Worm (Caenorhabditis elegans) whole organism, L4 larva: ENCODE measurements around the gene C05A2.4.

Source experiments
- D1046.2 ChIP-seq: fragments of 200-800 bp; sonication (Bioruptor generic); IDR thresholded peaks from 2 replicates; pipeline ENCODE4 v1.3.6; 2022; ENCODE audit warnings: missing genetic modification characterization, missing compliant biosample characterization
- F26F4.8 ChIP-seq: fragments of 200-800 bp; sonication (Bioruptor generic); conservative IDR thresholded peaks from 2 replicates; pipeline ENCODE4 v1.3.6; 2022; ENCODE audit warnings: missing genetic modification characterization, missing compliant biosample characterization
- T20F7.1 ChIP-seq: fragments of 200-800 bp; sonication (Bioruptor generic); optimal IDR thresholded peaks from 2 replicates; lab custom pipeline; 2018; ENCODE audit warnings: mild to moderate bottlenecking, missing genetic modification characterization, missing compliant biosample characterization
- T26A8.4 ChIP-seq: fragments of 200-800 bp; sonication (Bioruptor generic); IDR thresholded peaks from 2 replicates; pipeline ENCODE4 v1.3.6; 2022; ENCODE audit warnings: missing genetic modification characterization, missing compliant biosample characterization
- Y105C5A.15 ChIP-seq: fragments of 200-800 bp; sonication (Bioruptor generic); IDR thresholded peaks from 2 replicates; pipeline ENCODE4 v1.3.6; 2022; ENCODE audit warnings: missing genetic modification characterization, missing compliant biosample characterization
- Y48G9A.11 ChIP-seq: fragments of 200-800 bp; sonication (Bioruptor generic); IDR thresholded peaks from 2 replicates; pipeline ENCODE4 v1.3.6; 2022; ENCODE audit warnings: missing genetic modification reagents, missing genetic modification characterization, missing compliant biosample characterization
- ZK337.2 ChIP-seq: fragments of 200-800 bp; sonication (Bioruptor generic); IDR thresholded peaks from 2 replicates; pipeline ENCODE4 v1.3.6; 2022; ENCODE audit warnings: missing genetic modification reagents, missing genetic modification characterization, missing compliant biosample characterization
- ama-1 ChIP-seq: fragments of 150-350 bp; optimal IDR thresholded peaks from 2 replicates; lab custom pipeline; 2014; ENCODE audit warnings: inconsistent platforms, mixed read lengths
- arid-1 ChIP-seq: fragments of 200-800 bp; sonication (Bioruptor generic); conservative IDR thresholded peaks from 2 replicates; pipeline ENCODE4 v1.3.6; 2022; ENCODE audit warnings: missing genetic modification reagents, missing genetic modification characterization, missing compliant biosample characterization
- ceh-28 ChIP-seq: fragments of 150-350 bp; optimal IDR thresholded peaks from 2 replicates; lab custom pipeline; 2014; ENCODE audit warnings: missing biosample characterization, missing genetic modification reagents, missing genetic modification characterization
- ceh-32 ChIP-seq: sonication (generic microtip); optimal IDR thresholded peaks from 2 replicates; lab custom pipeline; 2016; ENCODE audit warnings: mild to moderate bottlenecking, missing genetic modification characterization, missing compliant biosample characterization; ENCODE audit not compliant: poor library complexity
- ceh-62 ChIP-seq: sonication (generic microtip); optimal IDR thresholded peaks from 2 replicates; lab custom pipeline; 2017; ENCODE audit warnings: missing biosample characterization, missing genetic modification characterization
- ceh-82 ChIP-seq: sonication (generic microtip); optimal IDR thresholded peaks from 2 replicates; lab custom pipeline; 2017; ENCODE audit warnings: missing biosample characterization, missing genetic modification characterization
- cey-2 ChIP-seq: sonication (generic microtip); optimal IDR thresholded peaks from 3 replicates; lab custom pipeline; 2017; ENCODE audit warnings: missing genetic modification characterization, mild to moderate bottlenecking, missing compliant biosample characterization, antibody characterized with exemption, borderline replicate concordance; ENCODE audit not compliant: insufficient read depth
- daf-19 ChIP-seq: fragments of 200-800 bp; sonication (Bioruptor generic); conservative IDR thresholded peaks from 2 replicates; pipeline ENCODE4 v1.3.6; 2022; ENCODE audit warnings: missing genetic modification characterization, missing compliant biosample characterization
- daf-8 ChIP-seq: fragments of 200-800 bp; sonication (Bioruptor generic); IDR thresholded peaks from 2 replicates; pipeline ENCODE4 v1.3.6; 2022; ENCODE audit warnings: missing genetic modification characterization, missing compliant biosample characterization
- dpl-1 ChIP-seq: fragments of 150-350 bp; optimal IDR thresholded peaks from 2 replicates; lab custom pipeline; 2014; ENCODE audit warnings: missing biosample characterization, missing genetic modification reagents, missing genetic modification characterization
- egl-27 ChIP-seq: sonication (generic microtip); optimal IDR thresholded peaks from 3 replicates; lab custom pipeline; 2017; ENCODE audit warnings: missing biosample characterization, missing genetic modification reagents, missing genetic modification characterization
- egl-43 ChIP-seq: fragments of 200-800 bp; sonication (Bioruptor generic); IDR thresholded peaks from 2 replicates; pipeline ENCODE4 v1.3.6; 2022; ENCODE audit warnings: missing genetic modification reagents, missing genetic modification characterization, missing compliant biosample characterization
- fkh-10 ChIP-seq: fragments of 150-350 bp; optimal IDR thresholded peaks from 2 replicates; lab custom pipeline; 2014; ENCODE audit warnings: missing biosample characterization, missing genetic modification reagents, missing genetic modification characterization
- fos-1 ChIP-seq: fragments of 150-350 bp; optimal IDR thresholded peaks from 2 replicates; lab custom pipeline; 2014; ENCODE audit warnings: missing biosample characterization, missing genetic modification characterization
- hif-1 ChIP-seq, 2 experiments: sonication (generic microtip); optimal IDR thresholded peaks; 2 replicates each; lab custom pipeline; 2016 to 2017; ENCODE audit warnings: missing compliant biosample characterization in 2 of 2, missing genetic modification characterization in 2 of 2, missing genetic modification reagents in 2 of 2, missing genotype in 2 of 2, mild to moderate bottlenecking in 1 of 2
- hlh-11 ChIP-seq: fragments of 200-800 bp; sonication (Bioruptor generic); optimal IDR thresholded peaks from 2 replicates; lab custom pipeline; 2018; ENCODE audit warnings: mild to moderate bottlenecking, missing genetic modification characterization, missing compliant biosample characterization
- hlh-30 ChIP-seq: sonication (generic microtip); optimal IDR thresholded peaks from 2 replicates; lab custom pipeline; 2017; ENCODE audit warnings: antibody characterized with exemption, mild to moderate bottlenecking, missing genetic modification characterization, missing compliant biosample characterization; ENCODE audit not compliant: insufficient read depth
- hmg-1.1 ChIP-seq: fragments of 200-800 bp; sonication (Bioruptor generic); IDR thresholded peaks from 2 replicates; pipeline ENCODE4 v1.3.6; 2022; ENCODE audit warnings: missing genetic modification reagents, missing genetic modification characterization, missing compliant biosample characterization
- lim-7 ChIP-seq: fragments of 200-800 bp; sonication (Bioruptor generic); IDR thresholded peaks from 2 replicates; pipeline ENCODE4 v1.3.6; 2022; ENCODE audit warnings: missing genetic modification characterization, missing compliant biosample characterization
- lin-1 ChIP-seq: fragments of 200-800 bp; sonication (Bioruptor generic); IDR thresholded peaks from 2 replicates; pipeline ENCODE4 v1.3.6; 2022; ENCODE audit warnings: missing genetic modification reagents, missing genetic modification characterization, missing compliant biosample characterization
- lin-15B ChIP-seq: fragments of 150-350 bp; sonication (generic microtip); optimal IDR thresholded peaks from 3 replicates; lab custom pipeline; 2014; ENCODE audit warnings: missing biosample characterization, missing genetic modification characterization
- madf-9 ChIP-seq: fragments of 200-800 bp; sonication (Bioruptor generic); conservative IDR thresholded peaks from 2 replicates; pipeline ENCODE4 v1.3.6; 2022; ENCODE audit warnings: missing genetic modification reagents, missing genetic modification characterization, missing compliant biosample characterization
- mdl-1 ChIP-seq, 2 experiments: fragments of 150-350 bp in 1 of 2; sonication (generic microtip) in 1 of 2; optimal IDR thresholded peaks; 2 replicates each; lab custom pipeline; 2014 to 2017; ENCODE audit warnings: missing biosample characterization in 2 of 2, missing genetic modification characterization in 2 of 2
- mdt-29 ChIP-seq: fragments of 200-800 bp; sonication (Bioruptor generic); IDR thresholded peaks from 2 replicates; pipeline ENCODE4 v1.3.6; 2022; ENCODE audit warnings: missing genetic modification reagents, missing genetic modification characterization, missing compliant biosample characterization
- mes-2 ChIP-seq: sonication (generic microtip); optimal IDR thresholded peaks from 2 replicates; lab custom pipeline; 2016; ENCODE audit warnings: missing genotype, mild to moderate bottlenecking, missing genetic modification characterization, missing compliant biosample characterization; ENCODE audit not compliant: poor library complexity, severe bottlenecking
- nhr-102 ChIP-seq: sonication (generic microtip); optimal IDR thresholded peaks from 2 replicates; lab custom pipeline; 2016; ENCODE audit warnings: mild to moderate bottlenecking, missing genetic modification characterization, moderate library complexity, missing compliant biosample characterization
- nhr-237 ChIP-seq: sonication (generic microtip); optimal IDR thresholded peaks from 2 replicates; lab custom pipeline; 2017; ENCODE audit warnings: missing biosample characterization, missing genetic modification characterization
- nhr-41 ChIP-seq: fragments of 200-800 bp; sonication (Bioruptor generic); IDR thresholded peaks from 2 replicates; pipeline ENCODE4 v1.3.6; 2022; ENCODE audit warnings: missing genetic modification reagents, missing genetic modification characterization, missing compliant biosample characterization
- nhr-77 ChIP-seq: fragments of 150-350 bp; optimal IDR thresholded peaks from 2 replicates; lab custom pipeline; 2014; ENCODE audit warnings: missing biosample characterization, missing genetic modification characterization
- php-3 ChIP-seq: fragments of 200-800 bp; sonication (Bioruptor generic); IDR thresholded peaks from 2 replicates; pipeline ENCODE4 v1.3.6; 2022; ENCODE audit warnings: missing genetic modification reagents, missing genetic modification characterization, missing compliant biosample characterization
- saeg-2 ChIP-seq: fragments of 200-800 bp; sonication (Bioruptor generic); IDR thresholded peaks from 2 replicates; pipeline ENCODE4 v1.3.6; 2022; ENCODE audit warnings: missing genetic modification reagents, missing genetic modification characterization, missing compliant biosample characterization
- set-16 ChIP-seq: fragments of 200-800 bp; sonication (Bioruptor generic); IDR thresholded peaks from 2 replicates; pipeline ENCODE4 v1.3.6; 2022; ENCODE audit warnings: missing genetic modification reagents, missing genetic modification characterization, missing compliant biosample characterization
- spr-1 ChIP-seq: sonication (generic microtip); optimal IDR thresholded peaks from 2 replicates; lab custom pipeline; 2016; ENCODE audit warnings: mild to moderate bottlenecking, missing genetic modification characterization, missing compliant biosample characterization
- spr-3 ChIP-seq: fragments of 200-800 bp; sonication (Bioruptor generic); optimal IDR thresholded peaks from 2 replicates; lab custom pipeline; 2018; ENCODE audit warnings: mild to moderate bottlenecking, missing genetic modification characterization, missing compliant biosample characterization
- tra-1 ChIP-seq: fragments of 200-800 bp; sonication (Bioruptor generic); IDR thresholded peaks from 2 replicates; pipeline ENCODE4 v1.3.6; 2022; ENCODE audit warnings: missing genetic modification reagents, missing genetic modification characterization, missing compliant biosample characterization
- unc-130 ChIP-seq: sonication (generic microtip); optimal IDR thresholded peaks from 2 replicates; lab custom pipeline; 2016; ENCODE audit warnings: missing genetic modification reagents, missing genetic modification characterization, missing compliant biosample characterization
- zip-11 ChIP-seq: fragments of 200-800 bp; sonication (Bioruptor generic); IDR thresholded peaks from 2 replicates; pipeline ENCODE4 v1.3.6; 2022; ENCODE audit warnings: missing genetic modification characterization, missing compliant biosample characterization
- zip-2 ChIP-seq: fragments of 150-350 bp; optimal IDR thresholded peaks from 2 replicates; lab custom pipeline; 2014; ENCODE audit warnings: missing biosample characterization, missing genetic modification characterization
- ztf-11 ChIP-seq: fragments of 150-350 bp; optimal IDR thresholded peaks from 2 replicates; lab custom pipeline; 2014; ENCODE audit warnings: missing biosample characterization, missing genetic modification characterization

The C05A2.4 gene

DNA sequence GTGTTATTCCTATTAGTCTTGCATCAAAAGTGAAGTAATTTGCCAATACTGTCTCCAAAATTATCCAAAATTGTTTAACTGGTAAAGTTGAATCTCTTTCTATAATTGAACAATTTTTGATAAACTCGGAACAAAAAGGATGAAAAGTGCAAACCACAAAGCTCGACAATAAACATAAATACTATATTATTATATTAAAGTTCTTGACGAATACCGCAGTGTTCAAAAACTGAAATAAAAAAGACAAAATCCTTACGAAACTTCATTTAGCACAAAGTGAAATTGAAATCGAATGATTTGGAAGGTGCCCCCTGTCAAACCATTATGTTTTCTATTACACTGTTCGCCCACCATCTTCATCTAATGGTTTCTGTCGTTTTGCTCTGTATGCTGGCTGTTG, 46.1 kb downstream of the C05A2.4 start, which contains the start of gene ZC302.3:
Gene ZC302.3, minus strand, starts transcription at position 101 of the 400 bp plus-strand sequence.
- TF ChIP-seq hlh-11 (tag; lab: Kevin White, UChicago) (no peak), egl-27 (tag; lab: Kevin White, UChicago) (no peak), daf-19 (GFP tag; lab: Robert Waterston, UW) (no peak), hlh-30 (tag; lab: Kevin White, UChicago) (no peak), nhr-237 (tag; lab: Kevin White, UChicago) (no peak), mes-2 (tag; lab: Kevin White, UChicago) (no peak), madf-9 (GFP tag; lab: Robert Waterston, UW) (no peak), arid-1 (GFP tag; lab: Robert Waterston, UW) (no peak), spr-3 (no peak), egl-43 (GFP tag; lab: Robert Waterston, UW) (no peak), lin-15B (no peak), set-16 (no peak), tra-1 (GFP tag; lab: Robert Waterston, UW) (no peak), mdt-29 (no peak), fkh-10 (GFP tag; lab: Kevin White, UChicago) (no peak), hif-1 (tag; optimal IDR thresholded peaks at IDR 0.05; lab: Kevin White, UChicago) (no peak), saeg-2 (GFP tag; lab: Robert Waterston, UW) (no peak), ceh-28 (tag; lab: Kevin White, UChicago) (no peak), ztf-11 (no peak)
- TF ChIP-seq, all 104 proteins: peak for 0

DNA sequence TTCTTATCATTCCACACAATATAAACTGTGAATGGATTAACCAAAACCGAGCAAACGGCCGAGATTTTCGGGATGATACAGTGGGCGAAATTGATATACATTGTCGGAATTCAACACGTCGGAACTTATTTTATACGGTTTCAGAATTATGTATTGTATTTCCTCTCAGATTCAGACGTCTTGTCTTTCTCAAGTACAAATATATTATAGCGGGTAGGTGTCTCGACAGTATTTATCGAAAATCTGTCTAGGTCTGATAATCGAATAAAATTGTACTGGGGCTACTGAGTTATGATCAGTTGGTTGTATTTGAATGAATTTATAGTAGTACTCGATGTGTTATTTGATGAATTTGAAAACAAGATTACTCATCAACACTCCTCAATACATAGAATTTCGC, 48.4 kb downstream of the C05A2.4 start, which contains the start of gene srj-22:
Gene srj-22, minus strand, starts transcription at position 101 of the 400 bp plus-strand sequence.
- no peak for TF ChIP-seq ceh-82 (tag; lab: Kevin White, UChicago)
- no peak for TF ChIP-seq ama-1 (lab: Kevin White, UChicago)
- TF ChIP-seq nhr-77 (tag; lab: Kevin White, UChicago): no peak
- no peak for TF ChIP-seq D1046.2 (GFP tag; lab: Robert Waterston, UW)
- TF ChIP-seq lim-7 (GFP tag; lab: Robert Waterston, UW): no peak
- TF ChIP-seq lin-1 (GFP tag; lab: Robert Waterston, UW): no peak
- no peak for TF ChIP-seq T26A8.4 (GFP tag; lab: Robert Waterston, UW)
- TF ChIP-seq nhr-41: no peak
- TF ChIP-seq unc-130 (GFP tag; lab: Kevin White, UChicago): no peak
- no peak for TF ChIP-seq cey-2
- no peak for TF ChIP-seq php-3 (GFP tag; lab: Robert Waterston, UW)
- no peak for TF ChIP-seq fkh-10 (GFP tag; lab: Kevin White, UChicago)
- no peak for TF ChIP-seq zip-2 (tag; lab: Kevin White, UChicago)
- no peak for TF ChIP-seq ztf-11
- no peak for TF ChIP-seq fos-1 (tag; lab: Kevin White, UChicago)
- TF ChIP-seq mdl-1 (tag; optimal IDR thresholded peaks at IDR 0.05; lab: Kevin White, UChicago): no peak
- no peak for TF ChIP-seq F26F4.8
- no peak for TF ChIP-seq ceh-62
- no peak for TF ChIP-seq hmg-1.1

DNA sequence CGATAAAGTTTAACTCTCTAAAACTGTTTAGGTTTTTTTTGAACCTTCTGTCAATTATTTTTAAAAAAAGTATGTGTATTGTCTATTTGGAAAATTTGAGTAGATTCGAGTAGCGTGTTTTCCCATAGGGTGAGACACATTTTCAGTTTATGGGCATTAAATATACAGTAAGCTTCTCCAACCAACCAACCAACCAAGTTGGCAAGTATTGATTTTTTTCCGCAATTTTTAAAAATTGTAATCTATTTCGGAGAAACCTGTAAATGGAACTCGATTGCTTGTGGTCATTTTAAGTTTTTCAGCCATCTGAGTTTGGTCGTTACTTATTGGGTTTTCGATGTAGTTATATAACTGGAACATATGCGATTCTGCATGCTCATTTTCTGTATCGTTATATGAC, 49.8 kb downstream of the C05A2.4 start, which contains the start of gene srj-21:
Gene srj-21, plus strand, starts transcription at position 301 of the 400 bp plus-strand sequence.
- no peak for TF ChIP-seq spr-1
- no peak for TF ChIP-seq nhr-237 (tag; lab: Kevin White, UChicago)
- no peak for TF ChIP-seq nhr-77 (tag; lab: Kevin White, UChicago)
- no peak for TF ChIP-seq Y105C5A.15 (GFP tag; lab: Robert Waterston, UW)
- TF ChIP-seq daf-19 (GFP tag; lab: Robert Waterston, UW): no peak
- TF ChIP-seq hlh-11 (tag; lab: Kevin White, UChicago): no peak
- TF ChIP-seq Y48G9A.11: no peak
- no peak for TF ChIP-seq spr-3
- no peak for TF ChIP-seq zip-11
- TF ChIP-seq daf-8: no peak
- TF ChIP-seq ceh-82 (tag; lab: Kevin White, UChicago): no peak
- no peak for TF ChIP-seq T20F7.1
- TF ChIP-seq ZK337.2 (GFP tag; lab: Robert Waterston, UW): no peak
- TF ChIP-seq ceh-32 (tag; lab: Kevin White, UChicago): no peak
- TF ChIP-seq nhr-102 (tag; lab: Kevin White, UChicago): no peak
- TF ChIP-seq dpl-1 (GFP tag; lab: Kevin White, UChicago): no peak
